Fruit fly (Drosophila melanogaster) whole organism, embryonic: ENCODE measurements around the gene mxt.
A peak's percentile ranks its signal among the peaks of the same experiment; 100 is the strongest.

Source experiments
- Antp ChIP-seq: fragments of 200-800 bp; sonication (Bioruptor generic); optimal IDR thresholded peaks from 3 replicates; lab custom pipeline; 2016; ENCODE audit warnings: missing biosample characterization, missing genetic modification characterization
- Awh ChIP-seq: fragments of 200-800 bp; sonication (Bioruptor generic); IDR thresholded peaks from 2 replicates; pipeline ENCODE4, ENCODE4 v1.3.6; 2022; ENCODE audit warnings: missing biosample characterization, missing genetic modification characterization
- BEAF-32 ChIP-seq: fragments of 200-800 bp; sonication (Bioruptor generic); optimal IDR thresholded peaks from 3 replicates; lab custom pipeline; 2017; ENCODE audit warnings: missing biosample characterization, missing genetic modification characterization, mild to moderate bottlenecking, moderate library complexity, missing genetic modification reagents
- CG10147 ChIP-seq: fragments of 200-800 bp; sonication (Bioruptor generic); optimal IDR thresholded peaks from 2 replicates; lab custom pipeline; 2019; ENCODE audit warnings: missing biosample characterization, mild to moderate bottlenecking, missing genetic modification characterization, moderate library complexity
- CG1024 ChIP-seq: fragments of 200-800 bp; sonication (Bioruptor generic); IDR thresholded peaks from 2 replicates; pipeline ENCODE4 v1.3.6; 2022; ENCODE audit warnings: missing biosample characterization, missing genetic modification characterization
- CG10543 ChIP-seq: fragments of 200-800 bp; sonication (Bioruptor generic); optimal IDR thresholded peaks from 3 replicates; lab custom pipeline; 2017; ENCODE audit warnings: missing biosample characterization, mild to moderate bottlenecking, missing genetic modification characterization, moderate library complexity
- CG11247 ChIP-seq: fragments of 200-800 bp; sonication (Bioruptor generic); IDR thresholded peaks from 2 replicates; pipeline ENCODE4 v1.3.6; 2022; ENCODE audit warnings: missing biosample characterization, missing genetic modification characterization
- CG12659 ChIP-seq: fragments of 200-800 bp; sonication (Bioruptor generic); optimal IDR thresholded peaks from 3 replicates; lab custom pipeline; 2017; ENCODE audit warnings: mild to moderate bottlenecking, missing biosample characterization, missing genetic modification reagents, missing genetic modification characterization
- CG13775 ChIP-seq: fragments of 200-800 bp; sonication (Bioruptor generic); optimal IDR thresholded peaks from 3 replicates; lab custom pipeline; 2017; ENCODE audit warnings: missing biosample characterization, mild to moderate bottlenecking, missing genetic modification characterization
- CG14860 ChIP-seq: fragments of 200-800 bp; sonication (Bioruptor generic); IDR thresholded peaks from 3 replicates; pipeline ENCODE4 v1.3.6; 2022; ENCODE audit warnings: missing biosample characterization, missing genetic modification characterization; ENCODE audit not compliant: partially characterized antibody
- CG18011 ChIP-seq: fragments of 200-800 bp; sonication (Bioruptor generic); optimal IDR thresholded peaks from 2 replicates; lab custom pipeline; 2017; ENCODE audit warnings: missing biosample characterization, missing genetic modification characterization, mild to moderate bottlenecking, moderate library complexity, missing genotype
- CG18599 ChIP-seq: fragments of 200-800 bp; sonication (Bioruptor generic); optimal IDR thresholded peaks from 3 replicates; lab custom pipeline; 2017; ENCODE audit warnings: missing biosample characterization, missing genetic modification characterization, mild to moderate bottlenecking, moderate library complexity, missing genetic modification reagents
- CG18619 ChIP-seq: fragments of 200-800 bp; sonication (Bioruptor generic); optimal IDR thresholded peaks from 3 replicates; lab custom pipeline; 2017; ENCODE audit warnings: missing biosample characterization, mild to moderate bottlenecking, missing genetic modification characterization
- CG3065 ChIP-seq: fragments of 200-800 bp; sonication (Bioruptor generic); optimal IDR thresholded peaks from 2 replicates; lab custom pipeline; 2016; ENCODE audit warnings: missing biosample characterization, missing genetic modification characterization
- CG33213 ChIP-seq: fragments of 200-800 bp; sonication (Bioruptor generic); optimal IDR thresholded peaks from 3 replicates; lab custom pipeline; 2016; ENCODE audit warnings: missing biosample characterization, missing genetic modification characterization
- CG34422 ChIP-seq: fragments of 200-800 bp; sonication (Bioruptor generic); IDR thresholded peaks from 3 replicates; pipeline ENCODE4 v1.3.6; 2022; ENCODE audit warnings: missing biosample characterization, missing genetic modification characterization
- CG4730 ChIP-seq: fragments of 200-800 bp; sonication (Bioruptor generic); IDR thresholded peaks from 2 replicates; pipeline ENCODE4 v1.3.6; 2022; ENCODE audit warnings: missing biosample characterization, missing genetic modification characterization
- CG6854 ChIP-seq: fragments of 200-800 bp; sonication (Bioruptor generic); optimal IDR thresholded peaks from 3 replicates; lab custom pipeline; 2017; ENCODE audit warnings: missing biosample characterization, mild to moderate bottlenecking, missing genetic modification characterization
- CG9215 ChIP-seq: fragments of 200-800 bp; sonication (Bioruptor generic); IDR thresholded peaks from 2 replicates; pipeline ENCODE4 v1.3.6; 2022; ENCODE audit warnings: missing biosample characterization, missing genetic modification characterization
- CG9437 ChIP-seq: fragments of 200-800 bp; sonication (Bioruptor generic); optimal IDR thresholded peaks from 2 replicates; lab custom pipeline; 2018; ENCODE audit warnings: missing biosample characterization, mild to moderate bottlenecking, missing genetic modification characterization
- Dref ChIP-seq: fragments of 200-800 bp; sonication (Bioruptor generic); IDR thresholded peaks from 2 replicates; pipeline ENCODE4 v1.3.6; 2022; ENCODE audit warnings: missing biosample characterization, missing genetic modification characterization
- Gug ChIP-seq: fragments of 200-800 bp; sonication (Bioruptor generic); IDR thresholded peaks from 4 replicates; pipeline ENCODE4 v1.3.6; 2022; ENCODE audit warnings: missing biosample characterization, missing genetic modification characterization
- Lhr ChIP-seq: fragments of 200-800 bp; sonication (Bioruptor generic); optimal IDR thresholded peaks from 3 replicates; lab custom pipeline; 2017; ENCODE audit warnings: mild to moderate bottlenecking, missing biosample characterization, missing genetic modification reagents, missing genetic modification characterization
- Myb ChIP-seq: fragments of 200-800 bp; sonication (Bioruptor generic); optimal IDR thresholded peaks from 2 replicates; lab custom pipeline; 2016; ENCODE audit warnings: missing biosample characterization, missing genetic modification characterization
- Sry-δ ChIP-seq: fragments of 200-800 bp; sonication (Bioruptor generic); optimal IDR thresholded peaks from 2 replicates; lab custom pipeline; 2016; ENCODE audit warnings: missing biosample characterization, missing genetic modification characterization
- bbx ChIP-seq: fragments of 200-800 bp; sonication (Bioruptor generic); IDR thresholded peaks from 2 replicates; pipeline ENCODE4 v1.3.6; 2022; ENCODE audit warnings: missing biosample characterization, missing genetic modification characterization; ENCODE audit not compliant: partially characterized antibody
- bowl ChIP-seq: fragments of 200-800 bp; sonication (Bioruptor generic); IDR thresholded peaks from 2 replicates; pipeline ENCODE4 v1.3.6; 2022; ENCODE audit warnings: missing biosample characterization, missing genetic modification characterization
- bsh ChIP-seq, 2 experiments: fragments of 200-800 bp; sonication (Bioruptor generic); optimal IDR thresholded peaks; 2 replicates each; lab custom pipeline; 2017 to 2018; ENCODE audit warnings: mild to moderate bottlenecking in 2 of 2, missing biosample characterization in 2 of 2, missing genetic modification characterization in 2 of 2, moderate library complexity in 1 of 2
- cato ChIP-seq: fragments of 200-800 bp; sonication (Bioruptor generic); optimal IDR thresholded peaks from 2 replicates; lab custom pipeline; 2016; ENCODE audit warnings: missing biosample characterization, missing genetic modification characterization, borderline replicate concordance
- chinmo ChIP-seq: fragments of 200-800 bp; sonication (Bioruptor generic); IDR thresholded peaks from 4 replicates; pipeline ENCODE4 v1.3.6; 2022; ENCODE audit warnings: missing biosample characterization, missing genetic modification characterization; ENCODE audit not compliant: partially characterized antibody
- chm ChIP-seq: fragments of 200-800 bp; sonication (Bioruptor generic); IDR thresholded peaks from 2 replicates; pipeline ENCODE4 v1.3.6; 2022; ENCODE audit warnings: missing biosample characterization, missing genetic modification characterization
- dati ChIP-seq: fragments of 200-800 bp; sonication (Bioruptor generic); IDR thresholded peaks from 2 replicates; pipeline ENCODE4 v1.3.6; 2022; ENCODE audit warnings: missing biosample characterization, missing genetic modification characterization
- ftz-f1 ChIP-seq: fragments of 200-800 bp; sonication (Bioruptor generic); optimal IDR thresholded peaks from 2 replicates; lab custom pipeline; 2016; ENCODE audit warnings: missing biosample characterization, missing genetic modification characterization
- jigr1 ChIP-seq: fragments of 200-800 bp; sonication (Bioruptor generic); IDR thresholded peaks from 3 replicates; pipeline ENCODE4 v1.3.6; 2022; ENCODE audit warnings: missing biosample characterization, missing genetic modification characterization
- kay ChIP-seq: fragments of 200-800 bp; sonication (Bioruptor generic); optimal IDR thresholded peaks from 2 replicates; lab custom pipeline; 2016; ENCODE audit warnings: missing biosample characterization, missing genetic modification characterization
- knrl ChIP-seq: fragments of 200-800 bp; sonication (Bioruptor generic); IDR thresholded peaks from 3 replicates; pipeline ENCODE4 v1.3.6; 2022; ENCODE audit warnings: missing biosample characterization, missing genetic modification characterization; ENCODE audit not compliant: partially characterized antibody
- lov ChIP-seq, 2 experiments: fragments of 200-800 bp in 1 of 2; fragments of >200 bp in 1 of 2; sonication (Bioruptor generic) in 1 of 2; IDR thresholded peaks in 1 of 2; optimal IDR thresholded peaks in 1 of 2; 2 replicates in 1 of 2; 3 replicates in 1 of 2; pipeline versions ENCODE4 v1.3.6 to Lab custom; 2017 to 2022; ENCODE audit warnings: missing biosample characterization in 1 of 2, missing genetic modification characterization in 1 of 2
- maf-S ChIP-seq: fragments of 200-800 bp; sonication (Bioruptor generic); optimal IDR thresholded peaks from 2 replicates; lab custom pipeline; 2016; ENCODE audit warnings: missing biosample characterization, missing genetic modification characterization
- p53 ChIP-seq: fragments of 200-800 bp; sonication (Bioruptor generic); optimal IDR thresholded peaks from 2 replicates; lab custom pipeline; 2016; ENCODE audit warnings: missing biosample characterization, missing genetic modification characterization
- pum ChIP-seq: fragments of 200-800 bp; sonication (Bioruptor generic); optimal IDR thresholded peaks from 2 replicates; lab custom pipeline; 2016; ENCODE audit warnings: missing biosample characterization, missing genetic modification characterization
- sens-2 ChIP-seq: fragments of 200-800 bp; sonication (Bioruptor generic); IDR thresholded peaks from 2 replicates; pipeline ENCODE4 v1.3.6; 2022; ENCODE audit warnings: missing biosample characterization, missing genetic modification characterization
- sisA ChIP-seq: fragments of 200-800 bp; sonication (Bioruptor generic); IDR thresholded peaks from 2 replicates; pipeline ENCODE4 v1.3.6; 2022; ENCODE audit warnings: missing biosample characterization, missing genetic modification characterization
- slp2 ChIP-seq: fragments of 200-800 bp; sonication (Bioruptor generic); optimal IDR thresholded peaks from 2 replicates; lab custom pipeline; 2016; ENCODE audit warnings: missing biosample characterization, missing genetic modification characterization
- sug ChIP-seq: fragments of 200-800 bp; optimal IDR thresholded peaks from 2 replicates; lab custom pipeline; 2019; ENCODE audit warnings: missing biosample characterization, mild to moderate bottlenecking, missing genetic modification characterization, moderate library complexity
- tgo ChIP-seq: fragments of 200-800 bp; sonication (Bioruptor generic); IDR thresholded peaks from 3 replicates; pipeline ENCODE4 v1.3.6; 2022; ENCODE audit warnings: missing biosample characterization, missing genetic modification characterization
- toy ChIP-seq: fragments of 200-800 bp; sonication (Bioruptor generic); IDR thresholded peaks from 2 replicates; pipeline ENCODE4 v1.3.6; 2022; ENCODE audit warnings: missing biosample characterization, missing genetic modification characterization
- unc-4 ChIP-seq: fragments of 200-800 bp; sonication (Bioruptor generic); IDR thresholded peaks from 2 replicates; pipeline ENCODE4 v1.3.6; 2022; ENCODE audit warnings: missing biosample characterization, missing genetic modification characterization; ENCODE audit not compliant: partially characterized antibody
- vnd ChIP-seq: fragments of 200-800 bp; sonication (Bioruptor generic); IDR thresholded peaks from 3 replicates; pipeline ENCODE4 v1.3.6; 2022; ENCODE audit warnings: missing biosample characterization, missing genetic modification characterization; ENCODE audit not compliant: partially characterized antibody
- z ChIP-seq: fragments of 200-800 bp; sonication (Bioruptor generic); IDR thresholded peaks from 3 replicates; pipeline ENCODE4 v1.3.6; 2022; ENCODE audit warnings: missing biosample characterization, missing genetic modification characterization

The mxt gene

DNA sequence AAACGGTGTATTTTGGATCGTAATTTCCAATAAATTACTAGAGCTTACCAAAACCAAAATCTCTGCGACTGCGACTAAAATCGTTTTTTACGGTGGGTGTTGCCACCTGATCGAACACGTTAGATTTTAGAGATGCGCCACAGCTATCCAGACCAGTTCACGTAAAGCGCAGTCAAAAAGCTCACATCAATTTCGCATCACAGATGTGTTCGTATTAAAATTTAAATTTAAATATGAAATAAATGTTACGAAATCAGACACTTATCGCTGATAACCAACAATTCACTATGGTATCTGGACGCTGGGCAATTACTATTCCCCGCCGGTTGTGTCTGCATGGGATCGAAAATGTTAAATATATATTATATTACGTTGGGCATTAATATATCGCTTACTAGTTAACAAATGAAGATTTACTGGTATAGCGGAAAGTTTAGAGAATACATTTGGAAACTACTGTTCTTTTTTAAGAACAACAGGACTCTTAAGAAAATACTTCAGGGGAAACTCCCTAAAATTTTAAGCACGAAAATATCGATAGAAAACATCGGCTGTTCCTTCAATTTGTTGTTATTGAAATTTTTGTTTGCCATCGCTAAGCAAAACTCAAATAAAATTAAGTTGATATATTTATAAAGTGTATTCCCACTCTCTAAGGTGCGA, at the start of gene mxt, which contains the start of gene CG11927 (continued):
- TF ChIP-seq knrl (GFP tag; lab: Robert Waterston, UW) (peak; percentile 88), CG18619 (GFP tag; lab: Kevin White, UChicago) (peak; percentile 38), CG9215 (GFP tag; lab: Robert Waterston, UW) (peak; percentile 24; the same call in 1 of the 2 replicates), chm (GFP tag; lab: Robert Waterston, UW) (no peak; the same call in 1 of the 2 replicates), slp2 (GFP tag; lab: Kevin White, UChicago) (no peak), bsh (GFP tag; optimal IDR thresholded peaks at IDR 0.05; lab: Kevin White, UChicago) (peak in 1 of 2 experiments; percentile 1), pum (peak; percentile 30), CG6854 (no peak), CG18011 (GFP tag; lab: Kevin White, UChicago) (no peak), Dref (peak; percentile 73), CG3065 (GFP tag; lab: Kevin White, UChicago) (no peak), lov (optimal IDR thresholded peaks at IDR 0.05; lab: Kevin White, UChicago) (no peak), lov (GFP tag; IDR thresholded peaks at IDR 0.05; lab: Robert Waterston, UW) (no peak), Myb (GFP tag; lab: Kevin White, UChicago) (peak; percentile 44), CG18599 (no peak), CG33213 (GFP tag; lab: Kevin White, UChicago) (peak; percentile 5), sens-2 (0 out of 2 replicates have a peak, but pooled peaks have one; percentile 7), CG34422 (GFP tag; lab: Robert Waterston, UW) (peak; percentile 44; the same call in 1 of the 3 replicates), CG13775 (GFP tag; lab: Kevin White, UChicago) (peak; percentile 59), z (GFP tag; lab: Robert Waterston, UW) (no peak), p53 (no peak), chinmo (GFP tag; lab: Robert Waterston, UW) (0 out of 4 replicates have a peak, but pooled peaks have one; percentile 63), CG14860 (GFP tag; lab: Robert Waterston, UW) (peak; percentile 78), Gug (GFP tag; lab: Robert Waterston, UW) (peak; percentile 83), sug (tag; lab: Kevin White, UChicago) (peak; percentile 49), Antp (GFP tag; lab: Kevin White, UChicago) (peak; percentile 22), CG9437 (GFP tag; lab: Kevin White, UChicago) (peak; percentile 99), vnd (GFP tag; lab: Robert Waterston, UW) (peak; percentile 81), ftz-f1 (no peak), tgo (no peak), bbx (GFP tag; lab: Robert Waterston, UW) (peak; percentile 88), Lhr (GFP tag; lab: Kevin White, UChicago) (peak; percentile 28), dati (no peak), CG10147 (GFP tag; lab: Kevin White, UChicago) (peak; percentile 24), sisA (GFP tag; lab: Robert Waterston, UW) (peak; percentile 51), CG11247 (peak; percentile 53), CG10543 (GFP tag; lab: Kevin White, UChicago) (peak; percentile 56), CG1024 (GFP tag; lab: Robert Waterston, UW) (no peak), jigr1 (GFP tag; lab: Robert Waterston, UW) (no peak), Sry-δ (GFP tag; lab: Kevin White, UChicago) (peak; percentile 85), kay (GFP tag; lab: Kevin White, UChicago) (peak; percentile 37), maf-S (GFP tag; lab: Kevin White, UChicago) (peak; percentile 9), BEAF-32 (GFP tag; lab: Kevin White, UChicago) (peak; percentile 86), unc-4 (peak; percentile 87), Awh (GFP tag; lab: Robert Waterston, UW) (no peak), bowl (GFP tag; lab: Robert Waterston, UW) (no peak), cato (GFP tag; lab: Kevin White, UChicago) (no peak), CG4730 (no peak), toy (no peak), CG12659 (peak; percentile 57)
